Worm (Caenorhabditis elegans) whole organism, L2 larva: ENCODE results near the gene F33G12.6.

Experiments
- C34F6.9 ChIP-seq: fragments of 150-350 bp; optimal IDR thresholded peaks from 2 replicates; lab custom pipeline; 2014; ENCODE audit warnings: missing biosample characterization, missing genetic modification characterization
- ama-1 ChIP-seq: fragments of 150-350 bp; optimal IDR thresholded peaks from 2 replicates; lab custom pipeline; 2018; ENCODE audit warnings: inconsistent platforms
- blmp-1 ChIP-seq: sonication (generic microtip); optimal IDR thresholded peaks from 2 replicates; lab custom pipeline; 2017; ENCODE audit warnings: missing genetic modification characterization, mild to moderate bottlenecking, missing compliant biosample characterization, antibody characterized with exemption, moderate library complexity; ENCODE audit not compliant: insufficient read depth
- lin-11 ChIP-seq: fragments of 150-350 bp; sonication (generic microtip); optimal IDR thresholded peaks from 2 replicates; lab custom pipeline; 2014; ENCODE audit warnings: missing biosample characterization, missing genetic modification characterization, inconsistent platforms, mixed read lengths
- lin-39 ChIP-seq: fragments of 150-350 bp; optimal IDR thresholded peaks from 2 replicates; lab custom pipeline; 2014; ENCODE audit warnings: missing biosample characterization, missing genetic modification reagents, missing genetic modification characterization
- nhr-11 ChIP-seq: fragments of 150-350 bp; optimal IDR thresholded peaks from 2 replicates; lab custom pipeline; 2014; ENCODE audit warnings: missing biosample characterization, missing genetic modification characterization
- nhr-12 ChIP-seq: fragments of 150-350 bp; optimal IDR thresholded peaks from 2 replicates; lab custom pipeline; 2014; ENCODE audit warnings: missing biosample characterization, missing genetic modification characterization
- nhr-129 ChIP-seq: fragments of 150-350 bp; optimal IDR thresholded peaks from 2 replicates; lab custom pipeline; 2014; ENCODE audit warnings: missing biosample characterization, missing genetic modification characterization
- nhr-237 ChIP-seq: fragments of 150-350 bp; optimal IDR thresholded peaks from 2 replicates; lab custom pipeline; 2014; ENCODE audit warnings: missing biosample characterization, missing genetic modification characterization
- nhr-6 ChIP-seq: fragments of 150-350 bp; optimal IDR thresholded peaks from 2 replicates; lab custom pipeline; 2014; ENCODE audit warnings: missing biosample characterization, missing genetic modification characterization
- unc-62 ChIP-seq: fragments of 150-350 bp; optimal IDR thresholded peaks from 2 replicates; lab custom pipeline; 2014; ENCODE audit warnings: missing biosample characterization, missing genetic modification reagents, missing genetic modification characterization
- ztf-11 ChIP-seq: sonication (generic microtip); optimal IDR thresholded peaks from 2 replicates; lab custom pipeline; 2017; ENCODE audit warnings: missing biosample characterization, missing genetic modification characterization

DNA sequence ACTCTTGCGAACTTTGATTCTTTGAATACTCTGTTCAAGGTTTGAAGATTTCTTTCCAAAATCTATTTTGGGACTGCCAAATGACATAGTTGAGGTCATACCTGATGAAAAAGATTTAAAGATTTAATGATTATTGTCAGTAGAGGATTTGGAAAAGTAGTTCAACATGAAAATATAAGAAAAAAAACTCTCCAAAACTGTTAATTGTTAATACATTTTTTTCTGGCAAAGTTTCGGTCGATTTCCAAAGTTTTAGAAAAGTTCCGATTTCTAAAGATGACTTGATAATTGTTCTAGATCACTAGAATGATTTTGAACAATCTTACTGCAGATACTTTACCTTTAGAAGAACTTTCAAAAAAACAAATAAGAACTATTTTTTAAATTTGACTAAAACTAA is 21.6 kb downstream of the F33G12.6 start, which contains the start of gene C27A2.7:
- no peak for TF ChIP-seq nhr-237 (tag; lab: Kevin White, UChicago)
- no peak for TF ChIP-seq unc-62
- no peak for TF ChIP-seq ama-1 (lab: Kevin White, UChicago)
- no peak for TF ChIP-seq nhr-129 (tag; lab: Kevin White, UChicago)
- TF ChIP-seq lin-11 (tag; lab: Kevin White, UChicago), result no peak
- no peak for TF ChIP-seq lin-39 (tag; lab: Kevin White, UChicago)
- no peak for TF ChIP-seq C34F6.9 (tag; lab: Kevin White, UChicago)
- TF ChIP-seq ztf-11 (tag; lab: Kevin White, UChicago), result no peak
- no peak for TF ChIP-seq nhr-12 (tag; lab: Kevin White, UChicago)
- no peak for TF ChIP-seq blmp-1 (tag; lab: Kevin White, UChicago)
- TF ChIP-seq nhr-6, result no peak
- TF ChIP-seq nhr-11 (tag; lab: Kevin White, UChicago), result no peak
